Worm (Caenorhabditis elegans) whole organism, L4 larva: Measurements from ENCODE around the gene W10G6.1.

Experiments used
- D1046.2 ChIP-seq: fragments of 200-800 bp; sonication (Bioruptor generic); IDR thresholded peaks from 2 replicates; pipeline ENCODE4 v1.3.6; 2022; ENCODE audit warnings: missing genetic modification characterization, missing compliant biosample characterization
- F26F4.8 ChIP-seq: fragments of 200-800 bp; sonication (Bioruptor generic); conservative IDR thresholded peaks from 2 replicates; pipeline ENCODE4 v1.3.6; 2022; ENCODE audit warnings: missing genetic modification characterization, missing compliant biosample characterization
- F37D6.2 ChIP-seq: sonication (generic microtip); optimal IDR thresholded peaks from 2 replicates; lab custom pipeline; 2016; ENCODE audit warnings: mild to moderate bottlenecking, missing genetic modification characterization, missing compliant biosample characterization
- F49E8.2 ChIP-seq: sonication (generic microtip); optimal IDR thresholded peaks from 2 replicates; lab custom pipeline; 2016; ENCODE audit warnings: missing compliant biosample characterization, mild to moderate bottlenecking, missing genetic modification characterization, borderline replicate concordance
- R02D3.7 ChIP-seq: fragments of 150-350 bp; sonication (generic microtip); optimal IDR thresholded peaks from 3 replicates; lab custom pipeline; 2014; ENCODE audit warnings: missing biosample characterization, missing genetic modification characterization
- T26A8.4 ChIP-seq: fragments of 200-800 bp; sonication (Bioruptor generic); IDR thresholded peaks from 2 replicates; pipeline ENCODE4 v1.3.6; 2022; ENCODE audit warnings: missing genetic modification characterization, missing compliant biosample characterization
- Y105C5A.15 ChIP-seq: fragments of 200-800 bp; sonication (Bioruptor generic); IDR thresholded peaks from 2 replicates; pipeline ENCODE4 v1.3.6; 2022; ENCODE audit warnings: missing genetic modification characterization, missing compliant biosample characterization
- ama-1 ChIP-seq: fragments of 150-350 bp; optimal IDR thresholded peaks from 2 replicates; lab custom pipeline; 2014; ENCODE audit warnings: inconsistent platforms, mixed read lengths
- ceh-44 ChIP-seq: fragments of 200-800 bp; sonication (Bioruptor generic); IDR thresholded peaks from 2 replicates; pipeline ENCODE4 v1.3.6; 2022; ENCODE audit warnings: missing genetic modification reagents, missing genetic modification characterization, missing compliant biosample characterization
- ceh-82 ChIP-seq: sonication (generic microtip); optimal IDR thresholded peaks from 2 replicates; lab custom pipeline; 2017; ENCODE audit warnings: missing biosample characterization, missing genetic modification characterization
- cey-2 ChIP-seq: sonication (generic microtip); optimal IDR thresholded peaks from 3 replicates; lab custom pipeline; 2017; ENCODE audit warnings: missing genetic modification characterization, mild to moderate bottlenecking, missing compliant biosample characterization, antibody characterized with exemption, borderline replicate concordance; ENCODE audit not compliant: insufficient read depth
- ctbp-1 ChIP-seq: fragments of 200-800 bp; sonication (Bioruptor generic); IDR thresholded peaks from 2 replicates; pipeline ENCODE4 v1.3.6; 2022; ENCODE audit warnings: missing genetic modification reagents, missing genetic modification characterization, missing compliant biosample characterization
- daf-16 ChIP-seq, 3 experiments: sonication (generic microtip); optimal IDR thresholded peaks; 2 replicates each; lab custom pipeline; 2016 to 2017; ENCODE audit warnings: missing genetic modification characterization in 3 of 3, missing genetic modification reagents in 3 of 3, mild to moderate bottlenecking in 2 of 3, missing compliant biosample characterization in 2 of 3, missing biosample characterization in 1 of 3, moderate library complexity in 1 of 3
- dmd-6 ChIP-seq: fragments of 200-800 bp; sonication (Bioruptor generic); IDR thresholded peaks from 2 replicates; pipeline ENCODE4 v1.3.6; 2022; ENCODE audit warnings: missing genetic modification reagents, missing genetic modification characterization, missing compliant biosample characterization
- dmd-9 ChIP-seq: fragments of 200-800 bp; sonication (Bioruptor generic); IDR thresholded peaks from 2 replicates; pipeline ENCODE4 v1.3.6; 2022; ENCODE audit warnings: missing genetic modification reagents, missing genetic modification characterization, missing compliant biosample characterization
- dpl-1 ChIP-seq: fragments of 150-350 bp; optimal IDR thresholded peaks from 2 replicates; lab custom pipeline; 2014; ENCODE audit warnings: missing biosample characterization, missing genetic modification reagents, missing genetic modification characterization
- duxl-1 ChIP-seq: sonication (generic microtip); optimal IDR thresholded peaks from 2 replicates; lab custom pipeline; 2016; ENCODE audit warnings: mild to moderate bottlenecking, missing genetic modification characterization, moderate library complexity, missing compliant biosample characterization; ENCODE audit not compliant: poor library complexity
- egl-27 ChIP-seq: sonication (generic microtip); optimal IDR thresholded peaks from 3 replicates; lab custom pipeline; 2017; ENCODE audit warnings: missing biosample characterization, missing genetic modification reagents, missing genetic modification characterization
- hlh-30 ChIP-seq: sonication (generic microtip); optimal IDR thresholded peaks from 2 replicates; lab custom pipeline; 2017; ENCODE audit warnings: antibody characterized with exemption, mild to moderate bottlenecking, missing genetic modification characterization, missing compliant biosample characterization; ENCODE audit not compliant: insufficient read depth
- hmg-1.1 ChIP-seq: fragments of 200-800 bp; sonication (Bioruptor generic); IDR thresholded peaks from 2 replicates; pipeline ENCODE4 v1.3.6; 2022; ENCODE audit warnings: missing genetic modification reagents, missing genetic modification characterization, missing compliant biosample characterization
- lin-13 ChIP-seq: fragments of 150-350 bp; optimal IDR thresholded peaks from 2 replicates; lab custom pipeline; 2014; ENCODE audit warnings: missing biosample characterization, missing genetic modification reagents, missing genetic modification characterization
- lin-15B ChIP-seq: fragments of 150-350 bp; sonication (generic microtip); optimal IDR thresholded peaks from 3 replicates; lab custom pipeline; 2014; ENCODE audit warnings: missing biosample characterization, missing genetic modification characterization
- madf-9 ChIP-seq: fragments of 200-800 bp; sonication (Bioruptor generic); conservative IDR thresholded peaks from 2 replicates; pipeline ENCODE4 v1.3.6; 2022; ENCODE audit warnings: missing genetic modification reagents, missing genetic modification characterization, missing compliant biosample characterization
- mdl-1 ChIP-seq, 2 experiments: fragments of 150-350 bp in 1 of 2; sonication (generic microtip) in 1 of 2; optimal IDR thresholded peaks; 2 replicates each; lab custom pipeline; 2014 to 2017; ENCODE audit warnings: missing biosample characterization in 2 of 2, missing genetic modification characterization in 2 of 2
- mxl-3 ChIP-seq: fragments of 200-800 bp; sonication (Bioruptor generic); optimal IDR thresholded peaks from 2 replicates; lab custom pipeline; 2018; ENCODE audit warnings: mild to moderate bottlenecking, missing genetic modification characterization, missing compliant biosample characterization
- nhr-111 ChIP-seq: fragments of 200-800 bp; sonication (Bioruptor generic); optimal IDR thresholded peaks from 2 replicates; lab custom pipeline; 2018; ENCODE audit warnings: mild to moderate bottlenecking, missing genetic modification characterization, missing compliant biosample characterization
- nhr-28 ChIP-seq: fragments of 150-350 bp; optimal IDR thresholded peaks from 2 replicates; lab custom pipeline; 2014; ENCODE audit warnings: missing biosample characterization, missing genetic modification characterization
- nhr-42 ChIP-seq: fragments of 200-800 bp; sonication (Bioruptor generic); IDR thresholded peaks from 2 replicates; pipeline ENCODE4 v1.3.6; 2022; ENCODE audit warnings: missing genetic modification characterization, missing compliant biosample characterization
- nhr-48 ChIP-seq: sonication (generic microtip); optimal IDR thresholded peaks from 2 replicates; lab custom pipeline; 2016; ENCODE audit warnings: mild to moderate bottlenecking, missing genetic modification characterization, missing compliant biosample characterization
- nhr-77 ChIP-seq: fragments of 150-350 bp; optimal IDR thresholded peaks from 2 replicates; lab custom pipeline; 2014; ENCODE audit warnings: missing biosample characterization, missing genetic modification characterization
- pha-4 ChIP-seq, 2 experiments: fragments of 150-350 bp in 1 of 2; fragments of 200-800 bp in 1 of 2; sonication (Bioruptor generic) in 1 of 2; IDR thresholded peaks in 1 of 2; optimal IDR thresholded peaks in 1 of 2; 2 replicates each; pipeline versions ENCODE4 v1.3.6 to Lab custom; 2014 to 2022; ENCODE audit warnings: missing genetic modification characterization in 2 of 2, missing genetic modification reagents in 2 of 2, missing biosample characterization in 1 of 2, missing compliant biosample characterization in 1 of 2
- php-3 ChIP-seq: fragments of 200-800 bp; sonication (Bioruptor generic); IDR thresholded peaks from 2 replicates; pipeline ENCODE4 v1.3.6; 2022; ENCODE audit warnings: missing genetic modification reagents, missing genetic modification characterization, missing compliant biosample characterization
- rbr-2 ChIP-seq: sonication (generic microtip); optimal IDR thresholded peaks from 2 replicates; lab custom pipeline; 2016; ENCODE audit warnings: missing genotype, missing genetic modification characterization, missing compliant biosample characterization
- set-16 ChIP-seq: fragments of 200-800 bp; sonication (Bioruptor generic); IDR thresholded peaks from 2 replicates; pipeline ENCODE4 v1.3.6; 2022; ENCODE audit warnings: missing genetic modification reagents, missing genetic modification characterization, missing compliant biosample characterization
- spr-3 ChIP-seq: fragments of 200-800 bp; sonication (Bioruptor generic); optimal IDR thresholded peaks from 2 replicates; lab custom pipeline; 2018; ENCODE audit warnings: mild to moderate bottlenecking, missing genetic modification characterization, missing compliant biosample characterization
- tag-97 ChIP-seq: fragments of 200-800 bp; sonication (Bioruptor generic); IDR thresholded peaks from 2 replicates; pipeline ENCODE4 v1.3.6; 2022; ENCODE audit warnings: missing genetic modification characterization, missing compliant biosample characterization
- tra-1 ChIP-seq: fragments of 200-800 bp; sonication (Bioruptor generic); IDR thresholded peaks from 2 replicates; pipeline ENCODE4 v1.3.6; 2022; ENCODE audit warnings: missing genetic modification reagents, missing genetic modification characterization, missing compliant biosample characterization
- unc-62 ChIP-seq, 3 experiments: fragments of 150-350 bp in 1 of 3; sonication (generic microtip); optimal IDR thresholded peaks in 2 of 3; peaks in 1 of 3; 1 replicate in 1 of 3; 2 replicates in 2 of 3; lab custom pipeline; 2014 to 2017; ENCODE audit warnings: missing biosample characterization in 3 of 3, missing genetic modification characterization in 3 of 3, missing genetic modification reagents in 3 of 3, missing genotype in 1 of 3
- zfp-3 ChIP-seq: fragments of 200-800 bp; sonication (Bioruptor generic); conservative IDR thresholded peaks from 2 replicates; pipeline ENCODE4 v1.3.6; 2022; ENCODE audit warnings: missing genetic modification reagents, missing genetic modification characterization, missing compliant biosample characterization
- zip-11 ChIP-seq: fragments of 200-800 bp; sonication (Bioruptor generic); IDR thresholded peaks from 2 replicates; pipeline ENCODE4 v1.3.6; 2022; ENCODE audit warnings: missing genetic modification characterization, missing compliant biosample characterization
- zip-2 ChIP-seq: fragments of 150-350 bp; optimal IDR thresholded peaks from 2 replicates; lab custom pipeline; 2014; ENCODE audit warnings: missing biosample characterization, missing genetic modification characterization
- ztf-11 ChIP-seq: fragments of 150-350 bp; optimal IDR thresholded peaks from 2 replicates; lab custom pipeline; 2014; ENCODE audit warnings: missing biosample characterization, missing genetic modification characterization

W10G6.1 gene

ce11 chrX:16265636-16266384 is 20.8 kb downstream of the W10G6.1 start, which contains the start of gene mua-6:
Gene mua-6, minus strand, starts transcription at chrX:16265686.
- TF ChIP-seq duxl-1 (tag; lab: Kevin White, UChicago) (no peak), F26F4.8 (GFP tag; lab: Robert Waterston, UW) (no peak), tag-97 (GFP tag; lab: Robert Waterston, UW) (no peak), zip-2 (tag; lab: Kevin White, UChicago) (no peak), unc-62 (GFP tag; optimal IDR thresholded peaks at IDR 0.05 in 1 of 2; lab: Kevin White, UChicago) (peak in 1 of 2 experiments; percentile 12), unc-62 (tag; optimal IDR thresholded peaks at IDR 0.05; lab: Kevin White, UChicago) (no peak), dmd-6 (GFP tag; lab: Robert Waterston, UW) (0 out of 2 replicates have a peak, but pooled peaks have one; percentile 8), pha-4 (GFP tag; IDR thresholded peaks at IDR 0.05; lab: Robert Waterston, UW) (no peak), pha-4 (tag; optimal IDR thresholded peaks at IDR 0.05; lab: Kevin White, UChicago) (no peak), mxl-3 (GFP tag; lab: Kevin White, UChicago) (peak; percentile 40), set-16 (GFP tag; lab: Robert Waterston, UW) (0 out of 2 replicates have a peak, but pooled peaks have one; percentile 6), ama-1 (lab: Kevin White, UChicago) (no peak), mdl-1 (tag; optimal IDR thresholded peaks at IDR 0.05; lab: Kevin White, UChicago) (no peak), cey-2 (tag; lab: Kevin White, UChicago) (no peak), spr-3 (GFP tag; lab: Kevin White, UChicago) (no peak), zip-11 (GFP tag; lab: Robert Waterston, UW) (no peak), lin-15B (tag; lab: Kevin White, UChicago) (no peak), ctbp-1 (GFP tag; lab: Robert Waterston, UW) (no peak), ztf-11 (no peak), dmd-9 (GFP tag; lab: Robert Waterston, UW) (no peak), hlh-30 (tag; lab: Kevin White, UChicago) (no peak), php-3 (no peak)
- TF ChIP-seq, all 104 proteins: peak for 4

ce11 chrX:16269969-16270368 is 25.0 kb downstream of the W10G6.1 start, which contains the start of gene ifa-3:
Gene ifa-3, minus strand, starts transcription at chrX:16270069.
- TF ChIP-seq R02D3.7 (tag; lab: Kevin White, UChicago): no peak
- TF ChIP-seq, all 104 proteins: peak for 0

- no peak for TF ChIP-seq ceh-82 (tag; lab: Kevin White, UChicago)
- TF ChIP-seq tra-1: peak; percentile 53; the same call in 1 of the 2 replicates
- peak; percentile 11 for TF ChIP-seq F37D6.2
- peak; percentile 33 for TF ChIP-seq nhr-48 (tag; lab: Kevin White, UChicago)
- TF ChIP-seq D1046.2 (GFP tag; lab: Robert Waterston, UW): no peak
- no peak for TF ChIP-seq mdl-1 (tag; optimal IDR thresholded peaks at IDR 0.05; lab: Kevin White, UChicago)
- peak; percentile 63; the same call in 1 of the 2 replicates for TF ChIP-seq hmg-1.1 (GFP tag; lab: Robert Waterston, UW)
- TF ChIP-seq F49E8.2: peak; percentile 15
- TF ChIP-seq zfp-3 (GFP tag; lab: Robert Waterston, UW): 0 out of 2 replicates have a peak, but pooled peaks have one; percentile 53
- TF ChIP-seq lin-15B (tag; lab: Kevin White, UChicago): no peak
- TF ChIP-seq daf-16 (GFP tag; optimal IDR thresholded peaks at IDR 0.05; lab: Kevin White, UChicago): peak; percentile 41 to 86
- peak; percentile 56 for TF ChIP-seq daf-16 (tag; optimal IDR thresholded peaks at IDR 0.05; lab: Kevin White, UChicago)
- peak; percentile 22; the same call in 1 of the 2 replicates for TF ChIP-seq php-3
- peak; percentile 51; the same call in 1 of the 2 replicates for TF ChIP-seq ceh-44
- TF ChIP-seq rbr-2: peak; percentile 35
- no peak for TF ChIP-seq nhr-77 (tag; lab: Kevin White, UChicago)
- TF ChIP-seq dmd-6 (GFP tag; lab: Robert Waterston, UW): peak; percentile 43
- peak; percentile 45; the same call in 1 of the 2 replicates for TF ChIP-seq T26A8.4 (GFP tag; lab: Robert Waterston, UW)
- TF ChIP-seq pha-4 (GFP tag; IDR thresholded peaks at IDR 0.05; lab: Robert Waterston, UW): peak; percentile 79; the same call in 1 of the 2 replicates
- no peak for TF ChIP-seq pha-4 (tag; optimal IDR thresholded peaks at IDR 0.05; lab: Kevin White, UChicago)
- peak; percentile 4 for TF ChIP-seq dpl-1 (GFP tag; lab: Kevin White, UChicago)
- TF ChIP-seq egl-27 (tag; lab: Kevin White, UChicago): no peak
- peak; percentile 42 for TF ChIP-seq lin-13 (GFP tag; lab: Kevin White, UChicago)
- no peak for TF ChIP-seq nhr-111 (GFP tag; lab: Kevin White, UChicago)
- TF ChIP-seq nhr-42 (GFP tag; lab: Robert Waterston, UW): no peak
- TF ChIP-seq nhr-28 (tag; lab: Kevin White, UChicago): peak; percentile 27
- TF ChIP-seq Y105C5A.15 (GFP tag; lab: Robert Waterston, UW): no peak
- peak; percentile 47; the same call in 1 of the 2 replicates for TF ChIP-seq madf-9 (GFP tag; lab: Robert Waterston, UW)
These were observed 26.2 kb downstream of the W10G6.1 start for ce11 chrX:16271147-16271546.
